Fruit fly (Drosophila melanogaster) whole organism, prepupa: Measurements from ENCODE around the gene CG10638.
A peak's percentile ranks its signal among the peaks of the same experiment; 100 is the strongest.

Experiments
- Blimp-1 ChIP-seq: fragments of 200-800 bp; sonication (Bioruptor generic); optimal IDR thresholded peaks from 3 replicates; lab custom pipeline; 2017; ENCODE audit warnings: missing biosample characterization, missing genetic modification characterization, mild to moderate bottlenecking, moderate library complexity, missing genetic modification reagents
- CG10631 ChIP-seq: fragments of 200-800 bp; sonication (Bioruptor generic); optimal IDR thresholded peaks from 2 replicates; lab custom pipeline; 2016; ENCODE audit warnings: missing biosample characterization, missing genetic modification characterization
- CG15336 ChIP-seq: fragments of 200-800 bp; sonication (Bioruptor generic); IDR thresholded peaks from 2 replicates; pipeline ENCODE4 v1.3.6; 2022; ENCODE audit warnings: missing biosample characterization, missing genetic modification characterization
- CG16779 ChIP-seq: fragments of 200-800 bp; sonication (Bioruptor generic); optimal IDR thresholded peaks from 3 replicates; lab custom pipeline; 2017; ENCODE audit warnings: missing biosample characterization, mild to moderate bottlenecking, missing genetic modification characterization
- CG3032 ChIP-seq: fragments of 200-800 bp; optimal IDR thresholded peaks from 2 replicates; lab custom pipeline; 2019; ENCODE audit warnings: missing biosample characterization, mild to moderate bottlenecking, missing genetic modification characterization, moderate library complexity
- CG4318 ChIP-seq: fragments of 200-800 bp; sonication (Bioruptor generic); optimal IDR thresholded peaks from 3 replicates; lab custom pipeline; 2017; ENCODE audit warnings: missing biosample characterization, mild to moderate bottlenecking, missing genetic modification characterization
- CG6163 ChIP-seq: fragments of 200-800 bp; sonication (Bioruptor generic); IDR thresholded peaks from 3 replicates; pipeline ENCODE4 v1.3.6; 2022; ENCODE audit warnings: missing biosample characterization, missing genetic modification characterization
- CG6276 ChIP-seq: fragments of 200-800 bp; sonication (Bioruptor generic); optimal IDR thresholded peaks from 2 replicates; lab custom pipeline; 2017; ENCODE audit warnings: missing biosample characterization, mild to moderate bottlenecking, missing genetic modification characterization
- CG7368 ChIP-seq: fragments of 200-800 bp; sonication (Bioruptor generic); optimal IDR thresholded peaks from 3 replicates; lab custom pipeline; 2016; ENCODE audit warnings: missing biosample characterization, missing genetic modification characterization
- Eip93F ChIP-seq: fragments of 200-800 bp; sonication (Bioruptor generic); optimal IDR thresholded peaks from 2 replicates; lab custom pipeline; 2016; ENCODE audit warnings: missing biosample characterization, mild to moderate bottlenecking, missing genetic modification characterization
- Ets21C ChIP-seq: fragments of 200-800 bp; sonication (Bioruptor generic); optimal IDR thresholded peaks from 3 replicates; lab custom pipeline; 2016; ENCODE audit warnings: missing biosample characterization, missing genetic modification characterization
- OdsH ChIP-seq: fragments of 200-800 bp; sonication (Bioruptor generic); optimal IDR thresholded peaks from 3 replicates; lab custom pipeline; 2016; ENCODE audit warnings: missing biosample characterization, missing genetic modification characterization
- Sox15 ChIP-seq: fragments of 200-800 bp; sonication (Bioruptor generic); optimal IDR thresholded peaks from 3 replicates; lab custom pipeline; 2016; ENCODE audit warnings: missing biosample characterization, missing genetic modification characterization
- acj6 ChIP-seq: fragments of 200-800 bp; sonication (Bioruptor generic); optimal IDR thresholded peaks from 3 replicates; lab custom pipeline; 2016; ENCODE audit warnings: missing biosample characterization, missing genetic modification characterization

DNA sequence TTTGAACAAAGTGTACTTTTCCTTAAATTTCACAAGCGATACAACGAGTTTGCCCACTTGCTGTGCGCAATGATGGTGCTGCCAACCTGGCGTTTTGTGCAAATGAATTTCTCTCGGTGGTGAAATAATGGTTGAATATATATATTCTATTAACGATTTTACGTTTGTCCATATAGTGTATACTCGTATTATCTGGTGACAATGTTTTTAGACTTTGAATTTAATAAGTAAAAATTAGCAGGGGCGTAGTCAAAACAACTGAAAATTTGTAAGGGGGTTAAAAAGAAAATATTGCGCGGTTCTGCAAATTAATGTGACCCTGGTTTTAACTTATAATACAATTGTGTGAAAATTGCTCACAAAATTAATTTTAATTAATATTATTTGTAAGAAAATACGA lies 22.8 kb upstream of the CG10638 start, which contains the start of the genes ver and Gcn5:
- TF ChIP-seq acj6 (GFP tag; lab: Kevin White, UChicago), result peak; percentile 98
- TF ChIP-seq CG3032, result peak; percentile 94
- TF ChIP-seq CG15336, result peak; percentile 97
- peak; percentile 90 for TF ChIP-seq CG16779 (tag; lab: Kevin White, UChicago)
- peak; percentile 94 for TF ChIP-seq Ets21C
- TF ChIP-seq Eip93F (GFP tag; lab: Kevin White, UChicago), result peak; percentile 90
- peak; percentile 89 for TF ChIP-seq CG7368 (GFP tag; lab: Kevin White, UChicago)
- peak; percentile 98 for TF ChIP-seq CG6163
- peak; percentile 96 for TF ChIP-seq CG6276 (GFP tag; lab: Kevin White, UChicago)
- peak; percentile 94 for TF ChIP-seq CG4318 (GFP tag; lab: Kevin White, UChicago)
- TF ChIP-seq Blimp-1 (GFP tag; lab: Kevin White, UChicago), result peak; percentile 90
- peak; percentile 98 for TF ChIP-seq OdsH
- TF ChIP-seq Sox15 (GFP tag; lab: Kevin White, UChicago), result peak; percentile 95
- peak; percentile 96 for TF ChIP-seq CG10631
